Worm (Caenorhabditis elegans): ENCODE results near the gene rpt-2.
"Not testable (repeated sequence)": the region's sequence is repeated elsewhere in the genome, so short reads cannot be mapped to it uniquely, and the experiment has no call there.

Gene rpt-2

ce11 chrV:6043275-6044271 is 26.1 kb upstream of the rpt-2 start, which contains the start of gene cpi-2:
Gene cpi-2, plus strand, starts transcription at chrV:6044062.
- TF ChIP-seq flt-1 (GFP tag; IDR thresholded peaks at IDR 0.05) (no peak), T22C8.4 (GFP tag; IDR thresholded peaks at IDR 0.05) (peak; percentile 80)

- TF ChIP-seq cog-1 (tag; optimal IDR thresholded peaks at IDR 0.05) (no peak), ref-1 (GFP tag; conservative IDR thresholded peaks at IDR 0.05) (no peak), klf-2 (GFP tag; conservative IDR thresholded peaks at IDR 0.05) (no peak), ztf-29 (GFP tag; IDR thresholded peaks at IDR 0.05) (no peak), T22C8.4 (GFP tag; IDR thresholded peaks at IDR 0.05) (no peak), tab-1 (GFP tag; IDR thresholded peaks at IDR 0.05) (no peak), ztf-23 (GFP tag; IDR thresholded peaks at IDR 0.05) (no peak), med-1 (GFP tag; optimal IDR thresholded peaks at IDR 0.05; ENCODE audit: insufficient read depth) (no peak), flt-1 (GFP tag; IDR thresholded peaks at IDR 0.05) (no peak)
Measured at ce11 chrV:6041375-6041774, 23.9 kb upstream of the rpt-2 start, which contains the start of gene R01B10.2. Gene R01B10.2, minus strand, starts transcription at chrV:6041475.

DNA sequence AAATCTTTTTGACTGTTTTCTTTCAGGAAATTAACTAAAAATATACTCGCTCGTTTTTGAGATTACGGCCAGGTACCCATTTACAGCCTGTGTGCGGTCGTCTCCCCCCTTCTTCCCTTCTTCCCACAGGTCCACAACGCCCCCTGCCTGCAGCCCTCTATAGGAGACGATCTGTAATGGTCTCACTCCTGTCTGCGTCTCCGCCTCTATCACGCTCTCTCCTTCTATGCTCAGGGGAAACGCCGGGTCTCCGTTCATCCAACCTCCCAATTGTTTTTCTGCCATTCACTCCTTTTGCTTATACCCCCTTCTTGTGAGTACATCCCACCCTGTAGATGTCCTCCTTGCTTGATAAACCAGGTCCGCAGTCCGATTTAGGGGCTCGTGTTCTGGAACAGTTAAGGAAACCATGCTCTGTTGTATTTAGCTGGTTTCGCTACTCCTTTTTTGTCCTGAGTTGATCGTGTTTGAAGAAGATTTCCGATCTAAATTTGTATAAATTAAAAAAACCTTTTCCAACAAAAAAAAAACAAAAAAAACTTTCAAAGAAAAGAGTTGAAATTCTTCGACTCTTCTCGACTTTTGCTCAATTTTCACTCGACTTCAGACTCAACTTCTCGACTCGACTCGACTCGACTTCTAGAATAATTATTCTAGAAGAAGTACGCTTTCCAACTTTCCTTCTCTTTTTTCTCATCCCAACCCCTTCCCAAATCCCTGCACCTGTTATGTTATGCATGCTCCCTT is 21.1 kb upstream of the rpt-2 start, which contains the start of gene F29G9.1:
TSS of gene F29G9.1 (plus strand) at position 697 of the 747 bp plus-strand sequence.
- not testable (repeated sequence) for TF ChIP-seq ref-1 (GFP tag; conservative IDR thresholded peaks at IDR 0.05); flt-1 (GFP tag; IDR thresholded peaks at IDR 0.05); T22C8.4 (GFP tag; IDR thresholded peaks at IDR 0.05)

- TF ChIP-seq ztf-29 (GFP tag; IDR thresholded peaks at IDR 0.05) (no peak), flt-1 (GFP tag; IDR thresholded peaks at IDR 0.05) (no peak), tab-1 (GFP tag; IDR thresholded peaks at IDR 0.05) (no peak), T22C8.4 (GFP tag; IDR thresholded peaks at IDR 0.05) (no peak), cog-1 (tag; optimal IDR thresholded peaks at IDR 0.05) (no peak), klf-2 (GFP tag; conservative IDR thresholded peaks at IDR 0.05) (no peak)
Measured at ce11 chrV:6036547-6036946, 19.1 kb upstream of the rpt-2 start.

DNA sequence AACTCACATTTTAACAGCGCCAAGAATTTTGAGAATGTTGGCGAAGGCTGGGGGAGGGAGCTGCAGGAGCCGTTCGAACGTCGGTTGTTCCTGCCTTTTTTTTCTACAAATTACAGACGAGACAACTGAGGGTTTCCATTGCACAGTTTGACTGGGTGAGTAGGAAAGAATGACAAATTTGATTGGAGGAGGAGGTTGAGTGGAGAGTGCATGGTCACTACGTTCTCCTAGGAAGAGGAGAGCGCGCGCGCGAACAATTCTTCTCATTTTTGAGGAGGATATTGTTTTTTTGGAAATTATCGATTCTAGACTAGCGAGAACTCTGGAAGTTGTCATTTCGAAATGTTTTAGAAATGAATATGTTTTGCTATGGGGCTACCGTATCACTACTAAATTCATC is 17.2 kb upstream of the rpt-2 start, which contains the start of gene dhs-17:
TSS of gene dhs-17 (minus strand) at position 101 of the 400 bp plus-strand sequence.
- no peak for TF ChIP-seq T22C8.4 (GFP tag; IDR thresholded peaks at IDR 0.05)
- TF ChIP-seq ztf-29 (GFP tag; IDR thresholded peaks at IDR 0.05) = no peak
- TF ChIP-seq ref-1 (GFP tag; conservative IDR thresholded peaks at IDR 0.05) = no peak
- no peak for TF ChIP-seq flt-1 (GFP tag; IDR thresholded peaks at IDR 0.05)
- TF ChIP-seq klf-2 (GFP tag; conservative IDR thresholded peaks at IDR 0.05) = no peak
- no peak for TF ChIP-seq ztf-23 (GFP tag; IDR thresholded peaks at IDR 0.05)
- TF ChIP-seq tab-1 (GFP tag; IDR thresholded peaks at IDR 0.05) = no peak
- TF ChIP-seq cog-1 (tag; optimal IDR thresholded peaks at IDR 0.05) = no peak
- no peak for TF ChIP-seq med-1 (GFP tag; optimal IDR thresholded peaks at IDR 0.05; ENCODE audit: insufficient read depth)

- TF ChIP-seq ztf-23 (GFP tag; IDR thresholded peaks at IDR 0.05) (no peak), flt-1 (GFP tag; IDR thresholded peaks at IDR 0.05) (no peak), klf-2 (GFP tag; conservative IDR thresholded peaks at IDR 0.05) (no peak), med-1 (GFP tag; optimal IDR thresholded peaks at IDR 0.05; ENCODE audit: insufficient read depth) (no peak)
Measured at ce11 chrV:6033512-6033911, 16.0 kb upstream of the rpt-2 start.

DNA sequence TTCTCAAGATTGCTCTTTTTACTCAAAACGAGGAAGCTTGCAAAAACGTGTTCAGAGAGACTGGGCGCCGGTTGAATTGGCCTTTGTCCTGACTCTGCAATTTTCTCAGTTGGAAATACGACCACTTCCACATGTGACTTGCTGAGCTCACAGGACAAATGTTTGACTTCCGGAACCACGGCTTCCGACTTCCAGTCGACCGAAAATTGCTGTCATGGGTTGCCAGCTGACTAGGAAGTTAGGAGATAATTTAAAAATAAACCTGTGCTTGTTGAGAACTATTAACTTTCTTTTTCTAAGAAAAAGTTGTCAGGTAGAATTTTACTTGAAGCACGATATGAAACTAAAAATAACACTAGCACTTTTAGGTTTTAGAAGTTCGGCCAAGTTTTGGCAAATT is 14.1 kb upstream of the rpt-2 start:
- TF ChIP-seq cog-1 (tag; optimal IDR thresholded peaks at IDR 0.05) (no peak), tab-1 (GFP tag; IDR thresholded peaks at IDR 0.05) (no peak), ztf-23 (GFP tag; IDR thresholded peaks at IDR 0.05) (no peak), med-1 (GFP tag; optimal IDR thresholded peaks at IDR 0.05; ENCODE audit: insufficient read depth) (no peak), T22C8.4 (GFP tag; IDR thresholded peaks at IDR 0.05) (no peak), ref-1 (GFP tag; conservative IDR thresholded peaks at IDR 0.05) (no peak), flt-1 (GFP tag; IDR thresholded peaks at IDR 0.05) (no peak), klf-2 (GFP tag; conservative IDR thresholded peaks at IDR 0.05) (no peak)

DNA sequence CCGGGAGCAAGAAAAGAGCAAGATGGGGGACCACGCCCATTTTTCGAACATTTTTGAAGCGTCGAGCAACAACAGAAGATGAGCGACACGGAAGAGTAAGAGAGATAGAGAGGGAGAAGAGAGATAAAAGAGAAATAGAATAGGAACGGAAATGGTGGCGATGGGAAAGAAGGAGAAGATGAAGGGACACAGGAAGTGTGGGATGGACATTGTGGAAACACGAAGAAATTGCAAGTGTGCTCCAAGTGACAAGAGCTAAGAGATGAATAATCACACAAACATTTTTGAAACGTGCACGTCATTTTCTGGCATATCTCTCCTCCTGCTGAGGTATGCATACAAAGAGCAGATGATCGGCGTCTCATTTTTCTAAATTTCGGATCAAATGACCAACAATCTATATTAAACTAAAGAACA is 13.1 kb upstream of the rpt-2 start:
- peak; percentile 31 for TF ChIP-seq cog-1 (tag; optimal IDR thresholded peaks at IDR 0.05)
- TF ChIP-seq tab-1 (GFP tag; IDR thresholded peaks at IDR 0.05) = no peak
- 0 out of 2 replicates have a peak, but pooled peaks have one; percentile 29 for TF ChIP-seq flt-1 (GFP tag; IDR thresholded peaks at IDR 0.05)

DNA sequence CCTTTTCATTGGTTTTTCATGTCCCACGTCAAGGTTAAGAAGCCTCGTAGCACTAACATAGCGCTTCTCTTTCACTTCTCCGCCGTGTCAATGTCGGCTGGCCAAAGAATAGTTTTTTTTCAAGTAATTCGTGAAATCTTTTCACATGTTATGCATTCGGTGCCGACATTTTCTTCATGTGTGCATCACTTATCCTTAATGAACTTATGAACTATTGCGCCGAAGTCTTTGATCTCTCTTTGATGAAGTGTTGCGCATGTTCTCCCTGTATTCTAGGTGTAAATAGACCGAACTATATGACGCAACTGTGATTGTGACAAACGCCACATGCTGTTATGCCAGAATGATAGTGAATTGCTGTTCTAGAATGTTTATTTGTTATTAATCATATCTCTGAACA is 4.6 kb upstream of the rpt-2 start:
- TF ChIP-seq med-1 (GFP tag; optimal IDR thresholded peaks at IDR 0.05; ENCODE audit: insufficient read depth) (no peak), ztf-23 (GFP tag; IDR thresholded peaks at IDR 0.05) (no peak), T22C8.4 (GFP tag; IDR thresholded peaks at IDR 0.05) (no peak), tab-1 (GFP tag; IDR thresholded peaks at IDR 0.05) (no peak), ref-1 (GFP tag; conservative IDR thresholded peaks at IDR 0.05) (no peak), flt-1 (GFP tag; IDR thresholded peaks at IDR 0.05) (no peak), ztf-29 (GFP tag; IDR thresholded peaks at IDR 0.05) (no peak), cog-1 (tag; optimal IDR thresholded peaks at IDR 0.05) (no peak), klf-2 (GFP tag; conservative IDR thresholded peaks at IDR 0.05) (no peak)
